Worm (Caenorhabditis elegans): ENCODE results near the gene clec-204.

DNA sequence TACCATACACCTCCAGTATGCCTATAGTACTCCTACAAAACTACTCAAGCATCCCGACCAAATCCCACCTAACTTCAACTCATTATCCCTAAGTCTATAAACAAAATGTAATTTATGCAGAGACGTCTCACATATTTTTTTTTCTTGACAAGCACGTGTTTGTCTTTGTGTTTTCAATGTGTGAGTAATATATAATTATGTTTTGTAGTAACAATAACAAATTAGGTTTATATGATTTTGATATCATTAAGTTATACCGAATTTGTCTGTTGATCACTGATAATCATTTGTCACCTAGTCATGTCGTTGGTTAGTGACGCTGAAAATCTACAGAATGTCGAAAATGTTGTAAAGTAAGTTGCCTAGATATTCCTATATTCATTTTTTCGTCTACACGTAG lies 37.0 kb upstream of the clec-204 start, which contains the start of gene srw-102:
- TF ChIP-seq bed-1 (GFP tag; IDR thresholded peaks at IDR 0.05) (no peak), F49E8.2 (tag; optimal IDR thresholded peaks at IDR 0.05; ENCODE audit: insufficient read depth) (no peak), rec-8 (tag; optimal IDR thresholded peaks at IDR 0.05) (no peak), hlh-12 (tag; optimal IDR thresholded peaks at IDR 0.05) (no peak)
